Worm (Caenorhabditis elegans): ENCODE measurements around the gene aakb-1.

The aakb-1 gene

DNA sequence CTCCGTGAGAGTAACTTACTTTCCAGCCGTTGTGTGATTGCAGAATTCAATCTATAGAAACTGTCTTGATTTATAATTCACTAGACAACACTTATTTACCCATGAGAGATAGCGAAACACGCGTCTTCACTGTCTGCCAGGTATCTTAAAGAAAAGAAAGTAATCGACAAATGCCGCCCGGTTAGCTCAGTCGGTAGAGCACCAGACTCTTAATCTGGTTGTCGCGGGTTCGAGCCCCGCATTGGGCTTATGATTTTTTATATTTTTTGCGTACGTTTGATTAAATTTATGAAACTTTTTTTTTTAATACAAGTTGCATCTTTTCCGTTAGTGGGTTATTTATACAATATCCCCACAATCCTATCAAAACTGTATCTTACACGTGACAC is 26.5 kb downstream of the aakb-1 start (continued):
- TF ChIP-seq nhr-28 (tag; optimal IDR thresholded peaks at IDR 0.05) (no peak), pha-4 (GFP tag; IDR thresholded peaks at IDR 0.05) (no peak), pha-4 (tag; optimal IDR thresholded peaks at IDR 0.05) (no peak), vab-7 (GFP tag; IDR thresholded peaks at IDR 0.05) (peak; percentile 73), unc-130 (GFP tag; optimal IDR thresholded peaks at IDR 0.05) (no peak), mep-1 (tag; optimal IDR thresholded peaks at IDR 0.05) (no peak), snpc-1.2 (GFP tag; IDR thresholded peaks at IDR 0.05) (peak; percentile 78; the same call in 1 of the 2 replicates), zip-11 (GFP tag; IDR thresholded peaks at IDR 0.05) (no peak), daf-12 (tag; optimal IDR thresholded peaks at IDR 0.05) (no peak), ceh-32 (tag; optimal IDR thresholded peaks at IDR 0.05; ENCODE audit: poor library complexity) (no peak), spr-1 (tag; optimal IDR thresholded peaks at IDR 0.05) (no peak), set-16 (GFP tag; IDR thresholded peaks at IDR 0.05) (no peak), saeg-2 (GFP tag; IDR thresholded peaks at IDR 0.05) (no peak), cey-2 (tag; optimal IDR thresholded peaks at IDR 0.05; ENCODE audit: borderline replicate concordance, insufficient read depth) (no peak), lin-13 (GFP tag; optimal IDR thresholded peaks at IDR 0.05) (no peak), nhr-76 (tag; optimal IDR thresholded peaks at IDR 0.05) (no peak), gei-8 (GFP tag; optimal IDR thresholded peaks at IDR 0.05) (no peak), skn-1 (tag; optimal IDR thresholded peaks at IDR 0.05) (no peak), mxl-3 (GFP tag; optimal IDR thresholded peaks at IDR 0.05) (no peak), unc-62 (GFP tag; optimal IDR thresholded peaks at IDR 0.05 in 1 of 2) (no peak), unc-62 (tag; optimal IDR thresholded peaks at IDR 0.05) (no peak), sdz-12 (GFP tag; optimal IDR thresholded peaks at IDR 0.05) (no peak), mdl-1 (tag; optimal IDR thresholded peaks at IDR 0.05) (no peak), ceh-20 (GFP tag; IDR thresholded peaks at IDR 0.05) (no peak), ctbp-1 (GFP tag; IDR thresholded peaks at IDR 0.05) (0 out of 2 replicates have a peak, but pooled peaks have one; percentile 50), ces-1 (GFP tag; optimal IDR thresholded peaks at IDR 0.05) (no peak), nhr-102 (tag; optimal IDR thresholded peaks at IDR 0.05) (no peak), nhr-77 (tag; optimal IDR thresholded peaks at IDR 0.05) (peak; percentile 13), egl-27 (tag; optimal IDR thresholded peaks at IDR 0.05) (no peak), daf-19 (GFP tag; conservative IDR thresholded peaks at IDR 0.05) (no peak), Y48G9A.11 (GFP tag; IDR thresholded peaks at IDR 0.05) (0 out of 2 replicates have a peak, but pooled peaks have one; percentile 33), hmg-1.1 (GFP tag; IDR thresholded peaks at IDR 0.05) (no peak), mxl-2 (GFP tag; conservative IDR thresholded peaks at IDR 0.05) (no peak), ceh-28 (tag; optimal IDR thresholded peaks at IDR 0.05) (no peak), ZK546.5 (tag; optimal IDR thresholded peaks at IDR 0.05) (no peak), php-3 (GFP tag; IDR thresholded peaks at IDR 0.05) (0 out of 2 replicates have a peak, but pooled peaks have one; percentile 38), nhr-237 (tag; optimal IDR thresholded peaks at IDR 0.05) (no peak), ceh-44 (GFP tag; IDR thresholded peaks at IDR 0.05) (0 out of 2 replicates have a peak, but pooled peaks have one; percentile 48), nhr-25 (tag; optimal IDR thresholded peaks at IDR 0.05; ENCODE audit: borderline replicate concordance, insufficient read depth) (no peak), dmd-9 (GFP tag; IDR thresholded peaks at IDR 0.05) (no peak), lsy-2 (tag; optimal IDR thresholded peaks at IDR 0.05) (no peak), mdt-29 (GFP tag; IDR thresholded peaks at IDR 0.05) (no peak), ztf-7 (tag; optimal IDR thresholded peaks at IDR 0.05) (no peak), nhr-41 (GFP tag; IDR thresholded peaks at IDR 0.05) (0 out of 2 replicates have a peak, but pooled peaks have one; percentile 31), lin-39 (tag; optimal IDR thresholded peaks at IDR 0.05) (no peak), F44E2.7 (GFP tag; IDR thresholded peaks at IDR 0.05) (no peak), zfp-3 (GFP tag; conservative IDR thresholded peaks at IDR 0.05) (no peak), tra-1 (GFP tag; IDR thresholded peaks at IDR 0.05) (peak; percentile 71), nhr-48 (tag; optimal IDR thresholded peaks at IDR 0.05) (no peak), spr-3 (GFP tag; optimal IDR thresholded peaks at IDR 0.05) (no peak), snpc-4 (tag; optimal IDR thresholded peaks at IDR 0.05) (no peak)
